Worm (Caenorhabditis elegans): ENCODE data around the gene kdp-1.

ce11 chrIV:13252211-13252610, 47.8 kb upstream of the kdp-1 start, which contains the start of gene ttr-51:
- TF ChIP-seq gmeb-1 (tag; optimal IDR thresholded peaks at IDR 0.05) (no peak), nhr-25 (tag; optimal IDR thresholded peaks at IDR 0.05) (no peak), lin-39 (tag; optimal IDR thresholded peaks at IDR 0.05) (no peak), ztf-11 (tag; optimal IDR thresholded peaks at IDR 0.05) (no peak), snpc-4 (tag; optimal IDR thresholded peaks at IDR 0.05) (no peak), mab-5 (tag; optimal IDR thresholded peaks at IDR 0.05) (no peak), unc-39 (tag; optimal IDR thresholded peaks at IDR 0.05) (no peak), blmp-1 (tag; optimal IDR thresholded peaks at IDR 0.05; ENCODE audit: insufficient read depth) (no peak), sem-4 (tag; optimal IDR thresholded peaks at IDR 0.05) (no peak), aly-2 (tag; optimal IDR thresholded peaks at IDR 0.05) (no peak)
